Fruit fly (Drosophila melanogaster): ENCODE data around the gene Rnb.

Rnb gene

dm6 chr3R:29802753-29803313, 3.7 kb upstream of the Rnb start, which contains the start of the genes Etfb and CG7789 (continued):
- TF ChIP-seq Hr39 (GFP tag; optimal IDR thresholded peaks at IDR 0.05) (peak; percentile 88), Lpt (GFP tag; optimal IDR thresholded peaks at IDR 0.05) (peak; percentile 91), CG31627 (GFP tag; optimal IDR thresholded peaks at IDR 0.05) (peak; percentile 86), esn (GFP tag; optimal IDR thresholded peaks at IDR 0.05) (peak; percentile 89), Eip78C (GFP tag) (peak; percentile 96), Sox102F (GFP tag; optimal IDR thresholded peaks at IDR 0.05) (no peak), CG3919 (GFP tag; optimal IDR thresholded peaks at IDR 0.05) (peak; percentile 93), CG7368 (GFP tag; optimal IDR thresholded peaks at IDR 0.05) (peak; percentile 88), Ets96B (tag; optimal IDR thresholded peaks at IDR 0.05) (peak; percentile 73), net (GFP tag; optimal IDR thresholded peaks at IDR 0.05) (peak; percentile 97), Sox14 (GFP tag; optimal IDR thresholded peaks at IDR 0.05) (peak; percentile 93), topi (GFP tag; optimal IDR thresholded peaks at IDR 0.05) (peak; percentile 88), CG32006 (GFP tag; optimal IDR thresholded peaks at IDR 0.05) (peak; percentile 94), svp (GFP tag) (no peak), CG15336 (GFP tag; IDR thresholded peaks at IDR 0.05) (peak; percentile 87), CG9139 (GFP tag; optimal IDR thresholded peaks at IDR 0.05) (peak; percentile 98), Smox (GFP tag; optimal IDR thresholded peaks at IDR 0.05) (no peak), CG16779 (tag; optimal IDR thresholded peaks at IDR 0.05) (peak; percentile 90), fd85E (GFP tag; optimal IDR thresholded peaks at IDR 0.05) (no peak), CG6163 (GFP tag; IDR thresholded peaks at IDR 0.05) (peak; percentile 91), fkh (GFP tag; optimal IDR thresholded peaks at IDR 0.05) (no peak), lz (GFP tag; optimal IDR thresholded peaks at IDR 0.05) (peak; percentile 88), CG11902 (GFP tag; optimal IDR thresholded peaks at IDR 0.05) (no peak), eg (GFP tag; IDR thresholded peaks at IDR 0.05) (peak; percentile 92), Hr38 (GFP tag; optimal IDR thresholded peaks at IDR 0.05) (peak; percentile 89)

dm6 chr3R:29799681-29800028, 501 bp upstream of the Rnb start:
- peak; percentile 69 for TF ChIP-seq vri (GFP tag; optimal IDR thresholded peaks at IDR 0.05)
- TF ChIP-seq CG31627 (GFP tag; optimal IDR thresholded peaks at IDR 0.05) = no peak
- no peak for TF ChIP-seq Eip93F (GFP tag; optimal IDR thresholded peaks at IDR 0.05)
- no peak for TF ChIP-seq CG6163 (GFP tag; IDR thresholded peaks at IDR 0.05)
- no peak for TF ChIP-seq CG10669 (GFP tag; optimal IDR thresholded peaks at IDR 0.05)
- TF ChIP-seq CG10631 (GFP tag; optimal IDR thresholded peaks at IDR 0.05) = no peak

- TF ChIP-seq CG4318 (GFP tag; optimal IDR thresholded peaks at IDR 0.05) (no peak), dac (GFP tag; optimal IDR thresholded peaks at IDR 0.05) (no peak), salr (GFP tag; optimal IDR thresholded peaks at IDR 0.05) (no peak), svp (GFP tag) (no peak), Eip93F (GFP tag; optimal IDR thresholded peaks at IDR 0.05) (no peak), OdsH (GFP tag; optimal IDR thresholded peaks at IDR 0.05) (no peak), net (GFP tag; optimal IDR thresholded peaks at IDR 0.05) (no peak), fkh (GFP tag; optimal IDR thresholded peaks at IDR 0.05) (no peak), eg (GFP tag; IDR thresholded peaks at IDR 0.05) (no peak), achi (GFP tag; optimal IDR thresholded peaks at IDR 0.05) (no peak), CG8319 (GFP tag; optimal IDR thresholded peaks at IDR 0.05) (no peak), CG3032 (tag; optimal IDR thresholded peaks at IDR 0.05) (no peak), CG11902 (GFP tag; optimal IDR thresholded peaks at IDR 0.05) (no peak), CG32006 (GFP tag; optimal IDR thresholded peaks at IDR 0.05) (no peak), lz (GFP tag; optimal IDR thresholded peaks at IDR 0.05) (no peak)
These were observed 2.0 kb downstream of the Rnb start for dm6 chr3R:29797183-29797582.

dm6 chr3R:29794161-29794882, 4.8 kb downstream of the Rnb start, which contains the start of gene sro:
Gene sro (plus strand): TSS chr3R:29794597.
- TF ChIP-seq topi (GFP tag; optimal IDR thresholded peaks at IDR 0.05) = peak; percentile 35
- peak; percentile 21 for TF ChIP-seq esn (GFP tag; optimal IDR thresholded peaks at IDR 0.05)
- TF ChIP-seq Eip78C (GFP tag) = peak; percentile 24
- peak; percentile 18 for TF ChIP-seq Hr39 (GFP tag; optimal IDR thresholded peaks at IDR 0.05)
- peak; percentile 75 for TF ChIP-seq svp (GFP tag)
- no peak for TF ChIP-seq CG6808 (GFP tag; optimal IDR thresholded peaks at IDR 0.05)
- TF ChIP-seq CG8319 (GFP tag; optimal IDR thresholded peaks at IDR 0.05) = no peak
- TF ChIP-seq CG31627 (GFP tag; optimal IDR thresholded peaks at IDR 0.05) = peak; percentile 6

Measured in whole organism, prepupa.